Worm (Caenorhabditis elegans): ENCODE measurements around the gene grl-26.

ce11 chrIV:343279-343678 lies 20.7 kb upstream of the grl-26 start:
- TF ChIP-seq lin-39 (tag; optimal IDR thresholded peaks at IDR 0.05) (no peak), ama-1 (optimal IDR thresholded peaks at IDR 0.05) (no peak), lsy-2 (tag; optimal IDR thresholded peaks at IDR 0.05) (no peak), nhr-11 (tag; optimal IDR thresholded peaks at IDR 0.05) (no peak), unc-55 (GFP tag; optimal IDR thresholded peaks at IDR 0.05) (no peak), mdl-1 (tag; optimal IDR thresholded peaks at IDR 0.05) (no peak), unc-39 (tag; optimal IDR thresholded peaks at IDR 0.05) (no peak), R02D3.7 (tag; optimal IDR thresholded peaks at IDR 0.05) (no peak), egl-27 (tag; optimal IDR thresholded peaks at IDR 0.05) (no peak), nhr-237 (tag; optimal IDR thresholded peaks at IDR 0.05) (no peak)

Measured in whole organism, L2 larva.